Fruit fly (Drosophila melanogaster): ENCODE data around the gene CG31928.
A peak's percentile ranks its signal among the peaks of the same experiment; 100 is the strongest.

dm6 chr2L:1504288-1504687 lies 12.2 kb downstream of the CG31928 start:
- TF ChIP-seq CTCF (optimal IDR thresholded peaks at IDR 0.05): peak in 1 of 2 experiments; percentile 27
- no peak for TF ChIP-seq CG8478 (optimal IDR thresholded peaks at IDR 0.05)

All from S2 (cell line).